Worm (Caenorhabditis elegans): ENCODE measurements around the gene glb-10.

Gene glb-10

DNA sequence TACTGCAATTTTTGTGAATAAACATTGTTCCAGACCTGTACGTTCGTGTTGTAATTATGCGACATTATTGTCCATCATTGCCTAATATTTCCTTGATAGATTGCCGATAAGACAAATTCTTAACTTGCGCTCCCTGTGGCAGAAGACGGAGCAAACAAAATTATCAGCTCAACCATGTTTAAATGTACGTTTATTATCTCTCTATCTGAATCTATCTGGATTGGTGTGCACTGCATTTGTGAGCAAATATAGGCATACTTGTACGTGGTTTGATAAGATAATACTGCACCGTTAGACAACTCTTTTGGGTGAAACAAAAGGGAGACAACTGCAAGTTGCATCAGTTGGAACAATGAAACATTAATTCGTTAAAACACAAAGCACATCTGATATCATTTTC, 18.2 kb upstream of the glb-10 start (continued):
- TF ChIP-seq tra-1 (GFP tag; IDR thresholded peaks at IDR 0.05): peak; percentile 79
- TF ChIP-seq ceh-82 (tag; optimal IDR thresholded peaks at IDR 0.05): no peak
- TF ChIP-seq nhr-25 (tag; optimal IDR thresholded peaks at IDR 0.05; ENCODE audit: borderline replicate concordance, insufficient read depth): no peak
- no peak for TF ChIP-seq fos-1 (tag; optimal IDR thresholded peaks at IDR 0.05)
- peak; percentile 89 for TF ChIP-seq dmd-6 (GFP tag; IDR thresholded peaks at IDR 0.05)
- no peak for TF ChIP-seq ceh-28 (tag; optimal IDR thresholded peaks at IDR 0.05)
- TF ChIP-seq nhr-76 (tag; optimal IDR thresholded peaks at IDR 0.05): no peak
- TF ChIP-seq spr-1 (tag; optimal IDR thresholded peaks at IDR 0.05): no peak
- no peak for TF ChIP-seq ztf-7 (tag; optimal IDR thresholded peaks at IDR 0.05)
- TF ChIP-seq F44E2.7 (GFP tag; IDR thresholded peaks at IDR 0.05): no peak
- TF ChIP-seq dpl-1 (GFP tag; optimal IDR thresholded peaks at IDR 0.05): no peak
- no peak for TF ChIP-seq aly-2 (tag; optimal IDR thresholded peaks at IDR 0.05)
- no peak for TF ChIP-seq ceh-44 (GFP tag; IDR thresholded peaks at IDR 0.05)
- TF ChIP-seq nhr-28 (tag; optimal IDR thresholded peaks at IDR 0.05): peak; percentile 82
- TF ChIP-seq pqm-1 (tag; optimal IDR thresholded peaks at IDR 0.05): peak; percentile 97
- TF ChIP-seq dmd-8 (GFP tag; IDR thresholded peaks at IDR 0.05): no peak
- no peak for TF ChIP-seq zag-1 (tag; optimal IDR thresholded peaks at IDR 0.05)
- no peak for TF ChIP-seq ztf-11 (tag; optimal IDR thresholded peaks at IDR 0.05)
- no peak for TF ChIP-seq unc-130 (GFP tag; optimal IDR thresholded peaks at IDR 0.05)
- TF ChIP-seq lin-38 (GFP tag; IDR thresholded peaks at IDR 0.05): no peak
- TF ChIP-seq egl-27 (tag; optimal IDR thresholded peaks at IDR 0.05): no peak
- TF ChIP-seq nhr-237 (tag; optimal IDR thresholded peaks at IDR 0.05): no peak
- TF ChIP-seq jun-1 (tag; optimal IDR thresholded peaks at IDR 0.05): no peak
- no peak for TF ChIP-seq rbr-2 (tag; optimal IDR thresholded peaks at IDR 0.05)
- TF ChIP-seq dmd-9 (GFP tag; IDR thresholded peaks at IDR 0.05): no peak
- TF ChIP-seq duxl-1 (tag; optimal IDR thresholded peaks at IDR 0.05; ENCODE audit: poor library complexity): no peak
- TF ChIP-seq Y5F2A.4 (GFP tag; optimal IDR thresholded peaks at IDR 0.05): no peak
- TF ChIP-seq lin-29 (GFP tag; IDR thresholded peaks at IDR 0.05): no peak
- TF ChIP-seq unc-39 (tag; optimal IDR thresholded peaks at IDR 0.05): no peak
- peak in 1 of 2 experiments; percentile 17 for TF ChIP-seq lsy-2 (tag; optimal IDR thresholded peaks at IDR 0.05)
- no peak for TF ChIP-seq lin-13 (GFP tag; optimal IDR thresholded peaks at IDR 0.05)
- no peak for TF ChIP-seq mxl-2 (GFP tag; conservative IDR thresholded peaks at IDR 0.05)
- no peak for TF ChIP-seq attf-4 (tag; optimal IDR thresholded peaks at IDR 0.05)
- no peak for TF ChIP-seq ZK337.2 (GFP tag; IDR thresholded peaks at IDR 0.05)
- TF ChIP-seq daf-19 (GFP tag; conservative IDR thresholded peaks at IDR 0.05): no peak
- TF ChIP-seq lin-1 (GFP tag; IDR thresholded peaks at IDR 0.05): peak; percentile 78
- peak; percentile 18 for TF ChIP-seq cey-2 (tag; optimal IDR thresholded peaks at IDR 0.05; ENCODE audit: borderline replicate concordance, insufficient read depth)
- TF ChIP-seq nhr-11 (tag; optimal IDR thresholded peaks at IDR 0.05): no peak
- peak; percentile 75 for TF ChIP-seq dve-1 (tag; optimal IDR thresholded peaks at IDR 0.05; ENCODE audit: insufficient read depth)
- TF ChIP-seq daf-8 (GFP tag; IDR thresholded peaks at IDR 0.05): no peak
- no peak for TF ChIP-seq unc-62 (GFP tag; optimal IDR thresholded peaks at IDR 0.05 in 1 of 2)
- TF ChIP-seq unc-62 (tag; optimal IDR thresholded peaks at IDR 0.05): no peak
- TF ChIP-seq hlh-11 (tag; optimal IDR thresholded peaks at IDR 0.05): peak; percentile 88
- TF ChIP-seq hif-1 (tag; optimal IDR thresholded peaks at IDR 0.05): no peak
- no peak for TF ChIP-seq Y48G9A.11 (GFP tag; IDR thresholded peaks at IDR 0.05)
- no peak for TF ChIP-seq lir-3 (tag; optimal IDR thresholded peaks at IDR 0.05)
- no peak for TF ChIP-seq R02D3.7 (tag; optimal IDR thresholded peaks at IDR 0.05)
- no peak for TF ChIP-seq hmg-1.1 (GFP tag; IDR thresholded peaks at IDR 0.05)
- no peak for TF ChIP-seq lin-15B (tag; optimal IDR thresholded peaks at IDR 0.05)
- TF ChIP-seq spr-3 (GFP tag; optimal IDR thresholded peaks at IDR 0.05): no peak
- TF ChIP-seq hlh-30 (tag; optimal IDR thresholded peaks at IDR 0.05; ENCODE audit: insufficient read depth): no peak
- no peak for TF ChIP-seq ZK546.5 (tag; optimal IDR thresholded peaks at IDR 0.05)
- no peak for TF ChIP-seq lin-39 (tag; optimal IDR thresholded peaks at IDR 0.05)
